Worm (Caenorhabditis elegans) whole organism, L4/young adult: ENCODE measurements around the gene F37C12.18.
A peak's percentile ranks its signal among the peaks of the same experiment; 100 is the strongest.

Experiments
- W03F9.2 ChIP-seq: fragments of 150-350 bp; optimal IDR thresholded peaks from 2 replicates; lab custom pipeline; 2014; ENCODE audit warnings: missing biosample characterization, missing genetic modification characterization
- dao-5 ChIP-seq: sonication (generic microtip); optimal IDR thresholded peaks from 2 replicates; lab custom pipeline; 2016; ENCODE audit warnings: missing genotype, missing genetic modification characterization, moderate library complexity, missing compliant biosample characterization
- him-1 ChIP-seq: sonication (generic microtip); optimal IDR thresholded peaks from 2 replicates; lab custom pipeline; 2016; ENCODE audit warnings: missing genotype, missing genetic modification reagents, missing genetic modification characterization, missing compliant biosample characterization

F37C12.18 gene

DNA sequence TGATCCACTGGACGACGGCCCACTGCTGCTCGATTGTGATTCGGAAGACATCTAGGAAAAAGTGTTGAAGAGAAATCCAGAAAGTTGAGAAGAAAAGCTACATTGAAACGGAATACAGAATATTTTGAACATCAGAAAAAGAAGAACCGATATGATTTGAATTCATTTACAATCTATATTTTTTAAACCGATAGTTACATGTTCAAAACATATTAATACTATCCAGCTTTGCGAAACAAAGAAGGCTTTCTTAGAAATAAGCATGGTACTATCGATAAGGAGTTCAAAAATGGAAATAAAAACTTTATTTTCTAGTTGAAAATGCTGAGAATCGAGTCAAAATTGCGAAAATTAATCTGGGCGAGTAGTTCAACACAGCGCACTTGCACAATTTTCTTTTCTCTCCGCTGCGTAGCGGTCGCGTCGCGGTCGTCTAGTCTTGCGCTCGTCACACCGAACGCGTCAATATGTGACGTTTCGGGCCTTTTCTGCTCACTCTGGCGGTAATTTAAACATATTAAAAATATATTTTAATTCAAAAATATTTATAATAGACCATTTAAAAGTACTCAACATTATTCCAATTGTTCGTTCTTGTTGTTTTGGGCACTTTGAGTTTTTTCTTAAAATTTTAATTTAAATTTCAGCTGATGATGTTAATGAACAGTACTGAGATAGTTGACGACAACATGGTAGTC, 33.0 kb downstream of the F37C12.18 start, which contains the start of the genes syf-2 and K04G7.1:
Gene syf-2, minus strand, starts transcription at position 51 of the 698 bp plus-strand sequence.
Gene K04G7.1, plus strand, starts transcription at position 648 of the 698 bp plus-strand sequence.
- TF ChIP-seq W03F9.2 (tag; lab: Kevin White, UChicago) = peak; percentile 95
- peak; percentile 75 for TF ChIP-seq him-1 (tag; lab: Kevin White, UChicago)
- no peak for TF ChIP-seq dao-5 (tag; lab: Kevin White, UChicago)

DNA sequence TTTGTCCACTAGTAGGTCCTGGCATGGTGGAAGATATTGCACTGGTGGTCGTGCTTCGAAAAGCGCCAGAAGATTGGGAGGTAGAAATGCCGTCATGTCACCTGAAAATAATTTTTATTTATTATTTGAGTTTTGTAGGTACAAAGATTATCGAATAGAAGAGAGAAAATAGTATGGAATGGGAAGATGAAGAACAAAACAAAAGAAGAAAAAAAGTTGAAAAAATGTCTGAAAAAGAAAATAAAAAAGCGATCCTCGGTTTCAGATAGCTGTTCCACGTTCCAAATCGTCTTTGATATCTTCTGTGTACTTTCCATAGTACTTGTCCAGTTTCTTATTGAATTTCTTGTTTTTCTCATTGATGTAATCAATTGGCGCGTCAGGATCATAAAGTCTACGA, 34.2 kb downstream of the F37C12.18 start, which contains the start of gene rnp-7:
Gene rnp-7, minus strand, starts transcription at position 101 of the 400 bp plus-strand sequence.
- TF ChIP-seq dao-5 (tag; lab: Kevin White, UChicago) (no peak), him-1 (tag; lab: Kevin White, UChicago) (no peak)

DNA sequence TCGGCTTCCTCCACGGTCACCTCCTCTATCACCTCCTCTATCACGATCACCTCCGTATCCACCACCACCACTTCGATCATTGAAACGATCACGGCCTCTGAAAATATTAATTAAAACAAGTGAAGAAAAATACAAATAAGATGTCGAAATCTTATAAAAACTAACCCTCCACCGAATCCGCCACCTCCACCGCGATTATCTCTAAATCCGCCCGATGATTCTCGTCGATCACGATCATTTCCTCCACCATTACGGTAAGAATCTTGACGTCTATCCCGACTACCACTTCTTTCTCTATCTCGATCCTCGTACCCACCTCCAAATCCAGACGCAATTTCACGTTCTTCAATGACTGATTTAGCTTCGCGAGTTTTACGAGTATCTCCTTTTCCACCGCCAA, 36.0 kb downstream of the F37C12.18 start:
- TF ChIP-seq W03F9.2 (tag; lab: Kevin White, UChicago) (no peak), him-1 (tag; lab: Kevin White, UChicago) (no peak), dao-5 (tag; lab: Kevin White, UChicago) (no peak)

DNA sequence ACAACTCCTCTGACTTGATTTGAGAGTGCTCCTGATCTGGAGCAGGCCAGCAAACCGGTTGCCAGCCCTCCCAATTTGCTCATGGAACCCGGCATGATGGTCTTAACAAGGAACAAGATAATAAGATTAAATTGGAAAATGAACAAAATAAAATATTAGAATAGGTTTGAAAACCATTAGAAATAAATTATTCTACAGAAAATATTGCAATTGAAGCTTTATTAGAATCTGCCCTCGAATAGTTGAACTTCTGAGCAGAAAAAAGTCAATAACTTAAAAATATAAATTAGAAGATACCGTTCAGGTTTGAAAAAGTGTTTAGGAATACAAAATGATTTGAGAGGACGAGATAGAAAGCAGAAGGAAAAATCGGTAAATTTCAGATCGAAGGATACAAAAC, 36.5 kb downstream of the F37C12.18 start, which contains the start of gene nuo-4:
Gene nuo-4, minus strand, starts transcription at position 101 of the 400 bp plus-strand sequence.
- TF ChIP-seq dao-5 (tag; lab: Kevin White, UChicago) (no peak), him-1 (tag; lab: Kevin White, UChicago) (no peak), W03F9.2 (tag; lab: Kevin White, UChicago) (no peak)

DNA sequence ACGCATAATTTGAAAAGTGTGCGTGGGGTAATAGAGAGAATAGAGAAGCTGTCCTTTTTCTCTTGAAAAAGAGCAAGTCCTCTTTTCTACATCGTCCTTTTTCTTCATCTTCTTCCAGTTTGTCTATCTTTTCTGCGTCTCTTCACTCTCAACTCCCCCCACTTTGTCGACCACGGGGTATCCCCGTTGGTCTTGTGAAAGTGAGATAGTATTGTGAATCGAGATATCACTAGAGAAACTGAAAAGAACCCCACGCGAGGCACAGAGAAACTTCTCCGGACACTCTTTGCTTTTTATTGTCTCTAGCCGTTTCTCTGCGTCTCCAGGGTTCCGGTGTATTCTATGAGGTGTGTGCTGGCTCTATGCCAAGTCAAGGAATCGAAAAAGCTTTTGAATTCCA, 39.6 kb downstream of the F37C12.18 start:
- TF ChIP-seq him-1 (tag; lab: Kevin White, UChicago) = peak; percentile 88
- TF ChIP-seq dao-5 (tag; lab: Kevin White, UChicago) = no peak
- peak; percentile 51 for TF ChIP-seq W03F9.2 (tag; lab: Kevin White, UChicago)

DNA sequence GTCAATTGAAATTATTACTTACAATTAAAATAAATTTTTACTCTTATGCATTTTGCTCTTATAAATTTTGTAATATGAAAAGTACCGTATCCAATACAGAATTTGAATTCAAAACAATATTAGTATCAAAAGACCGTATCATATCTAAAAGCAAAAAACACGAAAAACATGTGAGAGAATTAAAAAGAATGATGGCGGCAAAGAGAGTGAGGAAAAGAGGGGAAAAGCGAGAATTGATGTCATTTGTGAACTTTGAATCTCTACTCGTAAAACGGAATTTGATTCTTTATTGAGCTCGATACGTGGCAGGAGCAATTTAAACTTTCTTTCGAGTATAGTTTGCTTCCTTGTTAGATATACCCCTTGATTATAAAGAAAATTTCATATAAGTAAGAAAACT, 40.7 kb downstream of the F37C12.18 start:
- TF ChIP-seq W03F9.2 (tag; lab: Kevin White, UChicago) (no peak), dao-5 (tag; lab: Kevin White, UChicago) (no peak), him-1 (tag; lab: Kevin White, UChicago) (no peak)

DNA sequence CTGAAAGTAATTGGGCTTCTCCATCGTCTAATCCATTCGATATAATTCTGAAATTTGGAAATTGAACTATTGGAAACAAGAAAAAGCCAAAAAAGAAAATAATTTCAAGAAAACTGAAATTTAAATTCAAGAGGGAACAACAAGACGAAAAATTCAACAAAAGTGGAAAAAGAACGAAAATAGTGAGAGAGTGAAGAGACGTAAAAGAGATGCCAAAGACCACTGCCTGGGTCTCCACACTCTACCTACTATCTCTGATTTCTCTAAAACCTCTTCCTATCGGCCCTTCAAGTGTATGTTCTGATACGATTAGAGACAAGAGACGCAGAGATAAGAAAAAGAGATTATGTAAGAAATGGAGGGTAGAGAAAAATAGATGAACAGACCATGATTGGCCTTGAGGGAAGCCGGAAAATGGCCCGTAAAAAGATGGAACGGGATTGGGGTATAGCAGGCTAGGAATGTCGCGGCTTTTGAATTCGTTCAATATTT, 41.4 kb downstream of the F37C12.18 start, which contains the start of gene ogt-1:
Gene ogt-1, minus strand, starts transcription at position 51 of the 492 bp plus-strand sequence.
- TF ChIP-seq dao-5 (tag; lab: Kevin White, UChicago) (no peak), him-1 (tag; lab: Kevin White, UChicago) (peak; percentile 26), W03F9.2 (tag; lab: Kevin White, UChicago) (peak; percentile 74)

DNA sequence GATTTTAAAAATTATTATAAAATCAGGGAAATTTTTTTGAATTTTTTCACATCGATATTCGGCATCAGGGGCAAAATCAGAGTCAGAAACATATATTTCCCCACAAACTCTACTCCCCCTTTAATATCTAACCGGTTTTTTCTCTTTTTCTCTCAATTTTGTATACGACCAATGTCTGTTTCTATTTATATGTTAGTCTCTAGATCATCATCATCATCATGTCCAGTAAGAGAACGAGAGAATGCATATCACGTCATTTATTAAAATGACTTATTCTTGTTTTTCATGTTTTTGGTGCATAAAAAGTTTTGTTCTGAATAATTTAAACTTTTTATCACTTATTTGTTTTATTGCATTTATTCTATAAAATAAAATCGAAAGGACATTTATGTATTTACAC, 42.7 kb downstream of the F37C12.18 start:
- TF ChIP-seq him-1 (tag; lab: Kevin White, UChicago) (no peak), dao-5 (tag; lab: Kevin White, UChicago) (no peak), W03F9.2 (tag; lab: Kevin White, UChicago) (no peak)

DNA sequence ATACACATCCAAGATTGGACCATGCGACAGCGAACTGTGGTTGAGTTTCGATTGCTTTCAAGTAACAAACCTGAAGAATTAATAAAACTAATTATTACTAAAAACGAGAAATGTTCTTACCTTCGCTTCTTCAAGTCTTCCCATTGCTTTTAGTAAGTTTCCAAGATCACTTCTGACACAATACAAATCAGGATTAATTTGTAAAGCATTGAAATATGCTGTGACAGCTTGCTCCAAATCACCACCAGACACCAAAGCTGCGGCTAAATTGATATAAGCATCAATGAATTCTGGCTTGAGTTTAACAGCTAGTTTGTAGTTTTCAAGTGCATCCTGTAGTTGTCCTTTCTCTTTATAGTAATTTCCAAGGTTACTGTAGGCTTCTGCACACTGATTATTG, 45.1 kb downstream of the F37C12.18 start:
- TF ChIP-seq dao-5 (tag; lab: Kevin White, UChicago) (no peak), W03F9.2 (tag; lab: Kevin White, UChicago) (no peak), him-1 (tag; lab: Kevin White, UChicago) (no peak)

DNA sequence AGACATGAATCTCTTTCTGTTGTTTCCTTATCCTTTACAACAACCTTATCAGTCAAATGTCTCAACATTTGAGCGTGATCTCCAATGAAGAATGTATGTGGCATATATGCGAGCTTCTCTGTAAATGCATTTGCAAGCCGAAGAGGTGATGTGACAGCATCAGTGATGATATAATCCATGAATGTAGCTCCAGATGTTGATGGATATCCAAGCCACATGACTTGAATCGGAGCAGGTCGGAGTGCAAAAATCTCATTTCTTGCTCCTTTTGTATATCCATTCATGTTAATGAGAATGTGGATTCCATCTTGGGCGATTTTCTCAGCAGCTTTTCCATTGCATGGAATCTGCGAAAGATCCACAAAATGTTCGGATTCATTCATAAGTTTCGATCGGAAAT, 47.0 kb downstream of the F37C12.18 start:
- TF ChIP-seq dao-5 (tag; lab: Kevin White, UChicago) (no peak), W03F9.2 (tag; lab: Kevin White, UChicago) (no peak), him-1 (tag; lab: Kevin White, UChicago) (no peak)

DNA sequence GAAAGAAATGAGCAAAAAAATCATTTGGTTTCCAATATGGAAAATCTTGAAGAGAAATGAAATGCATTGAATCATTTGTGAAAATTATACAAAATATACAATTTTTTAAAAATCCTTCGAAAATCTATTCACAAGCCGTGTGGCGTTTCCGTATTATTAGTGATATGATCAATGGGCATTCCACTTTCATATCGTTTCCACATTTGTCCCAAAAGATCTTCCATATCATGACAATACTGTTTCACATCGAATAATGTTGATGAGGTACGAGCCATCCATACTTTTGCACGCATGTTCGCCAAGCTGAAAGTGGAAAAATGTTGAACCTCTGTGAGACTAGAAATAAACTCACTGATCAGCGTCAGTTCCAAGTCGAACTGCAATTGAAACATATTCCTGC, 48.9 kb downstream of the F37C12.18 start:
- TF ChIP-seq W03F9.2 (tag; lab: Kevin White, UChicago) (no peak), him-1 (tag; lab: Kevin White, UChicago) (no peak), dao-5 (tag; lab: Kevin White, UChicago) (no peak)

DNA sequence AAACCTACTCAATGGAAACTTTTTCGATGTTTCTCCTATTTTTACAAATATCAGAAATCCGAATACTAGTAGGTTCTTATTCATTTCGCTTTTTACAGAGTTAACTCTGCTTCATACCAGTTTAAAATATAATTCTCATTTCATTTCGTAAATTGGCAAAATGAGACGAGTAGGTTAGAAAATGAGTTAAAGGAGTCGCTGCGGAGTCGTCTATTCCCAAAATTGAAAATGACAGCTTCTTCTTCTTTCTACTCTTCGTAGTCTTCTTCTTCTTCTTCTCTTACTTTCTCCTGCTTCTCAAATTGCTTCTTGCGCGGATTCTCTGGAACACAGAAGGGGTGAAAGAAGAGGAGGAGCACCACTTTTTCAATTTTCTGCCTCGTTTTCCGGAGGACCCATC, 50.5 kb downstream of the F37C12.18 start, which contains the start of gene glr-2:
Gene glr-2, minus strand, starts transcription at position 211 of the 400 bp plus-strand sequence.
- no peak for TF ChIP-seq him-1 (tag; lab: Kevin White, UChicago)
- no peak for TF ChIP-seq dao-5 (tag; lab: Kevin White, UChicago)
- TF ChIP-seq W03F9.2 (tag; lab: Kevin White, UChicago) = no peak
